Worm (Caenorhabditis elegans) whole organism, L4/young adult: ENCODE measurements around the gene Y55F3AR.2.

Experiments used
- W03F9.2 ChIP-seq: fragments of 150-350 bp; optimal IDR thresholded peaks from 2 replicates; lab custom pipeline; 2014; ENCODE audit warnings: missing biosample characterization, missing genetic modification characterization
- dao-5 ChIP-seq: sonication (generic microtip); optimal IDR thresholded peaks from 2 replicates; lab custom pipeline; 2016; ENCODE audit warnings: missing genotype, missing genetic modification characterization, moderate library complexity, missing compliant biosample characterization
- him-1 ChIP-seq: sonication (generic microtip); optimal IDR thresholded peaks from 2 replicates; lab custom pipeline; 2016; ENCODE audit warnings: missing genotype, missing genetic modification reagents, missing genetic modification characterization, missing compliant biosample characterization

ce11 chrIV:1097153-1097552 is 2.8 kb downstream of the Y55F3AR.2 start, which contains the start of gene cox-18:
- no peak for TF ChIP-seq him-1
- TF ChIP-seq W03F9.2 (tag; lab: Kevin White, UChicago) = no peak
- no peak for TF ChIP-seq dao-5 (tag; lab: Kevin White, UChicago)
